Fruit fly (Drosophila melanogaster) whole organism, pupa: ENCODE results near the gene CG11892.

ENCODE experiments used
- CG12605 ChIP-seq: fragments of 200-800 bp; sonication (Bioruptor generic); IDR thresholded peaks from 2 replicates; pipeline ENCODE4 v1.3.6; 2022; ENCODE audit warnings: missing biosample characterization, missing genetic modification characterization
- CG14655 ChIP-seq: fragments of 200-800 bp; sonication (Bioruptor generic); optimal IDR thresholded peaks from 3 replicates; lab custom pipeline; 2017; ENCODE audit warnings: mild to moderate bottlenecking, missing biosample characterization, missing genetic modification reagents, missing genetic modification characterization
- CG32121 ChIP-seq: fragments of 200-800 bp; sonication (Bioruptor generic); IDR thresholded peaks from 2 replicates; pipeline ENCODE4 v1.3.6; 2022; ENCODE audit warnings: missing biosample characterization, missing genetic modification characterization
- CG4496 ChIP-seq: fragments of 200-800 bp; sonication (Bioruptor generic); IDR thresholded peaks from 3 replicates; pipeline ENCODE4 v1.3.6; 2022; ENCODE audit warnings: missing biosample characterization, missing genetic modification characterization
- CG8159 ChIP-seq: fragments of 200-800 bp; sonication (Bioruptor generic); optimal IDR thresholded peaks from 3 replicates; lab custom pipeline; 2018; ENCODE audit warnings: missing biosample characterization, mild to moderate bottlenecking, missing genetic modification characterization, moderate library complexity
- CG8301 ChIP-seq: fragments of 200-800 bp; sonication (Bioruptor generic); optimal IDR thresholded peaks from 2 replicates; lab custom pipeline; 2018; ENCODE audit warnings: missing biosample characterization, mild to moderate bottlenecking, missing genetic modification characterization
- CG9948 ChIP-seq: fragments of 200-800 bp; sonication (Bioruptor generic); optimal IDR thresholded peaks from 2 replicates; lab custom pipeline; 2018; ENCODE audit warnings: missing biosample characterization, mild to moderate bottlenecking, missing genetic modification characterization, moderate library complexity
- D1 ChIP-seq: fragments of 200-800 bp; sonication (Bioruptor generic); optimal IDR thresholded peaks from 2 replicates; lab custom pipeline; 2018; ENCODE audit warnings: missing biosample characterization, mild to moderate bottlenecking, missing genetic modification characterization, moderate library complexity
- EcR ChIP-seq: fragments of 200-800 bp; sonication (Bioruptor generic); optimal IDR thresholded peaks from 3 replicates; lab custom pipeline; 2019; ENCODE audit warnings: missing biosample characterization, missing genetic modification characterization, mild to moderate bottlenecking, moderate library complexity, missing genetic modification reagents
- Ets98B ChIP-seq: fragments of 200-800 bp; sonication (Bioruptor generic); IDR thresholded peaks from 2 replicates; pipeline ENCODE4 v1.3.6; 2022; ENCODE audit warnings: missing biosample characterization, missing genetic modification characterization
- rn ChIP-seq: fragments of 200-800 bp; sonication (Bioruptor generic); IDR thresholded peaks from 2 replicates; pipeline ENCODE4 v1.3.6; 2022; ENCODE audit warnings: missing biosample characterization, missing genetic modification characterization

CG11892 gene

dm6 chr3R:25328540-25328939, 47.2 kb downstream of the CG11892 start:
- peak; percentile 47; the same call in 1 of the 2 replicates for TF ChIP-seq Ets98B
- TF ChIP-seq CG12605 = 0 out of 2 replicates have a peak, but pooled peaks have one; percentile 27

DNA sequence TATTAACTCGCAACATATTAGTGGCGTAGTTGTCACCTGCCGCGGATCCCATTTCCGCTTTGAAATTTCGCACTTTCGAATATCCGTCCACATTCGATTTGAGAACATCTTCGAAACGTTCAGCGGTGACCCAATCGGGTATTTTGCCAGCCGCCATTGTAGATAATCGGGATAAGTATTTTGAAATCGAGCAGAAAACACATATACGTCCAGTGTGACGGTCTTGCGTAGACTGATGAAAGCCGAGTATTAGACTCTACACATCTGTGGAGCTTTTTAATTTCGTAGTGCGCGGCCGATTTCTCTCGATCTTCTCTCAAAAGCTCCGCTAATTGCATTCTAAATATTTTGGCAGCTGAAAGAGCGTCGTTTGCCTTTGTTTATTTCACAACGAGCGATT, 47.7 kb downstream of the CG11892 start, which contains the start of gene CHKov1:
CHKov1 (minus strand) TSS at position 238 of the 400 bp plus-strand sequence.
- peak; percentile 21; the same call in 1 of the 2 replicates for TF ChIP-seq Ets98B
- TF ChIP-seq CG12605 = 0 out of 2 replicates have a peak, but pooled peaks have one; percentile 20
- TF ChIP-seq CG8159 (tag; lab: Kevin White, UChicago) = no peak
- peak; percentile 59; the same call in 2 of the 3 replicates for TF ChIP-seq CG4496 (GFP tag; lab: Robert Waterston, UW)
- 0 out of 2 replicates have a peak, but pooled peaks have one; percentile 29 for TF ChIP-seq CG32121
- TF ChIP-seq EcR (GFP tag; lab: Kevin White, UChicago) = no peak

DNA sequence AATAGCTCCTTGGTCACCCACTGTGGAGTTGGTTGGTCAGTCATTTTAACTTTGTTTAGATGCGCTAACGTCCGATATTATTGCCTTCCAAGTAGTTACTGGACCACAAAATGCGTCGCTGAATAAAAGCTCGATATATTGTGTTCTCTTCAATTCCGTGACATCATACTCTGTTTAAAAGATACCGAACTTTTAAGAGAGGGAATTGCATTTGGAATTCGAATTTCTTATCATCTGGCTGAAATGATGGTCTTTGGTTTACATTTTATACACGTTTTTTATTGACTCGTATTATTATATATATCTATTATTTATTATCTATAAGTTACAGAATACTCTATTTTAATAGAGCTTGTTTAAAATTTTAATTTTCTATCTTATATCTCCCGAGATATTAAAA, 49.8 kb downstream of the CG11892 start, which contains the start of gene CHKov2:
CHKov2 (minus strand) TSS at position 101 of the 400 bp plus-strand sequence.
- TF ChIP-seq CG8301 (no peak), CG9948 (tag; lab: Kevin White, UChicago) (no peak), CG14655 (GFP tag; lab: Kevin White, UChicago) (no peak), D1 (tag; lab: Kevin White, UChicago) (no peak), CG32121 (no peak), rn (GFP tag; lab: Robert Waterston, UW) (no peak)
